Worm (Caenorhabditis elegans): Measurements from ENCODE around the gene C29F7.10.

The C29F7.10 gene

DNA sequence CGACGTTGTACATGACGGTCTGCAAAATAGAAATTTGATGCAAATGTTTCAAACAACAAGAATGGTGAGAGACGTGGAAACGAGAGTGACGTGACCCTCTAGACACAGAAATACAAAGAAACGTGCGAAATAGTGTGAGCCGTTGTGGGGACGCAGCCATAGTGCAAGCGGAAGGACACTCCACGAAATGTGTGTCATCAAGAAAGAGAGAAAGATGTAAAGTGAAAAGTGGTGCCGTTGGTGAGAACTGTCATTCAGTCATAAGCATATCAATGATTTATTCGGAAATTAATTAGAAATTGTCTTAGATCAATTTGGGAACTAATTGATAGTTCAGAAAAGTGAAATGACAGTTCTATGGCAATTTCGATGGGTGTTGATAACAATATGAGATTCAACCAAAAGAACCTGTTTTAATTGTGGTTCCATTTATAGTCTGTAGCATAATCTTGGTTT is 11.4 kb downstream of the C29F7.10 start, which contains the start of gene C29F7.3:
TSS of gene C29F7.3 (minus strand) at position 51 of the 456 bp plus-strand sequence.
- TF ChIP-seq lin-39 (tag; optimal IDR thresholded peaks at IDR 0.05) (peak; percentile 26), elt-3 (tag; optimal IDR thresholded peaks at IDR 0.05) (peak in 1 of 3 experiments; percentile 7), fkh-2 (tag; optimal IDR thresholded peaks at IDR 0.05) (no peak), fos-1 (tag; optimal IDR thresholded peaks at IDR 0.05) (no peak), pha-4 (tag; optimal IDR thresholded peaks at IDR 0.05) (no peak), nhr-43 (tag; optimal IDR thresholded peaks at IDR 0.05; ENCODE audit: poor library complexity, severe bottlenecking) (peak; percentile 47), elt-2 (tag; optimal IDR thresholded peaks at IDR 0.05) (peak; percentile 43), mdl-1 (tag; optimal IDR thresholded peaks at IDR 0.05) (no peak), ZK546.5 (tag; optimal IDR thresholded peaks at IDR 0.05) (no peak), unc-62 (GFP tag; optimal IDR thresholded peaks at IDR 0.05) (peak; percentile 1), lin-15B (tag; optimal IDR thresholded peaks at IDR 0.05) (no peak), zag-1 (tag; optimal IDR thresholded peaks at IDR 0.05) (no peak), ceh-28 (tag; optimal IDR thresholded peaks at IDR 0.05) (no peak), sea-2 (GFP tag; optimal IDR thresholded peaks at IDR 0.05) (no peak), nhr-25 (tag; optimal IDR thresholded peaks at IDR 0.05) (peak; percentile 72), unc-39 (tag; optimal IDR thresholded peaks at IDR 0.05) (no peak), nhr-23 (tag; optimal IDR thresholded peaks at IDR 0.05) (peak; percentile 9), hmg-11 (tag; optimal IDR thresholded peaks at IDR 0.05) (no peak), egl-27 (tag; optimal IDR thresholded peaks at IDR 0.05) (no peak), ceh-82 (tag; optimal IDR thresholded peaks at IDR 0.05) (no peak), egl-5 (tag; optimal IDR thresholded peaks at IDR 0.05) (no peak), R02D3.7 (tag; optimal IDR thresholded peaks at IDR 0.05) (no peak), nfya-1 (tag; optimal IDR thresholded peaks at IDR 0.05; ENCODE audit: insufficient read depth) (peak; percentile 33), elt-1 (tag; optimal IDR thresholded peaks at IDR 0.05) (no peak)

DNA sequence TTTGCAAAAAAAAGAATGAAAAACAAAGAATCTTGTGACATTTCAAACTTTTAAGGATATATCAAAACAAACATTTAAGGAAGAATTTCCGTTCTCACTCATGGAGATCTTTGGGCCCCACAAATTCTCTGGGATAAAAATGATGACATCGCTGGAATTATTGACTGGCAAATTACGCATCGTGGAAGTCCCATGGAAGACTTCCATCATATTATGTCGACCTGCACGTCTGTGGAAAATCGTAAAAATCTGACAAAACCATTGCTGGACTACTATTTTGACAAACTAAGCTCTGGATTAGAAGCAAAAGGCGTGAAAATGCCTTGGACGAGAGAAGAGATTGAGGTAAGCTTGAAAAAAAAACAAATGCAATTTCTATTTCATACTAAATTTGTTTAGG is 13.8 kb downstream of the C29F7.10 start:
- TF ChIP-seq mdl-1 (tag; optimal IDR thresholded peaks at IDR 0.05) (no peak), mml-1 (tag; optimal IDR thresholded peaks at IDR 0.05) (no peak), nfya-1 (tag; optimal IDR thresholded peaks at IDR 0.05; ENCODE audit: insufficient read depth) (no peak), skn-1 (tag; optimal IDR thresholded peaks at IDR 0.05) (no peak), lin-39 (tag; optimal IDR thresholded peaks at IDR 0.05) (no peak), ZK546.5 (tag; optimal IDR thresholded peaks at IDR 0.05) (no peak), ceh-9 (tag; optimal IDR thresholded peaks at IDR 0.05) (no peak), nhr-28 (tag; optimal IDR thresholded peaks at IDR 0.05) (no peak), zag-1 (tag; optimal IDR thresholded peaks at IDR 0.05) (no peak), hmg-11 (tag; optimal IDR thresholded peaks at IDR 0.05) (no peak), elt-2 (tag; optimal IDR thresholded peaks at IDR 0.05) (no peak), nhr-76 (tag; optimal IDR thresholded peaks at IDR 0.05) (no peak), R02D3.7 (tag; optimal IDR thresholded peaks at IDR 0.05) (no peak), fos-1 (tag; optimal IDR thresholded peaks at IDR 0.05) (no peak), lin-15B (tag; optimal IDR thresholded peaks at IDR 0.05) (no peak), elt-1 (tag; optimal IDR thresholded peaks at IDR 0.05) (no peak), nhr-11 (tag; optimal IDR thresholded peaks at IDR 0.05) (no peak), unc-62 (GFP tag; optimal IDR thresholded peaks at IDR 0.05) (no peak), fkh-10 (GFP tag; optimal IDR thresholded peaks at IDR 0.05) (no peak), nhr-12 (tag; optimal IDR thresholded peaks at IDR 0.05) (no peak)

DNA sequence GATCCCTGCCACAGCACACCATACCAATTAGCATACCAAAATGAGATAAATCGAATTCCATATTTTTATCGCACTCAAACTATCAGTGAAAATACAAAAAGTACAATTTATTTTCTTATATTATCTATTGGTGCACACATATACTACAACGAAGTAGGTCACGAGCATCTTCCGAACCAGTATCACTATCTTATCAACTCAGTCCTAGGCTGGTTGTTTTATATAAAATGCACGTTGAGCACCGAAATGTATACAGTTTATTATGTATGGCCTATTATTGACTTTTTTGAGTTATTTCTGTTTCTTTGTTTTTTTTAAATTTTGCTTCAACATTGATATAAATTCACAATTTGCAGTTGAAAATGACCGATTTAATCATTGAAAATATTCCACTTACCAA is 15.6 kb downstream of the C29F7.10 start, which contains the start of gene C29F7.2:
TSS of gene C29F7.2 (plus strand) at position 357 of the 400 bp plus-strand sequence.
- TF ChIP-seq nhr-43 (tag; optimal IDR thresholded peaks at IDR 0.05; ENCODE audit: poor library complexity, severe bottlenecking): no peak
- TF ChIP-seq sea-2 (GFP tag; optimal IDR thresholded peaks at IDR 0.05): no peak
- no peak for TF ChIP-seq lin-15B (tag; optimal IDR thresholded peaks at IDR 0.05)
- no peak for TF ChIP-seq tbx-2 (tag; optimal IDR thresholded peaks at IDR 0.05)
- no peak for TF ChIP-seq nfya-1 (tag; optimal IDR thresholded peaks at IDR 0.05; ENCODE audit: insufficient read depth)
- TF ChIP-seq pqm-1 (tag; optimal IDR thresholded peaks at IDR 0.05): peak; percentile 95
- no peak for TF ChIP-seq aly-2 (tag; optimal IDR thresholded peaks at IDR 0.05)
- TF ChIP-seq fkh-2 (tag; optimal IDR thresholded peaks at IDR 0.05): no peak
- peak; percentile 94 for TF ChIP-seq elt-2 (tag; optimal IDR thresholded peaks at IDR 0.05)
- TF ChIP-seq elt-1 (tag; optimal IDR thresholded peaks at IDR 0.05): no peak
- TF ChIP-seq pha-4 (tag; optimal IDR thresholded peaks at IDR 0.05): peak; percentile 64
- no peak for TF ChIP-seq nhr-28 (tag; optimal IDR thresholded peaks at IDR 0.05)
- TF ChIP-seq jun-1 (tag; optimal IDR thresholded peaks at IDR 0.05): peak; percentile 31
- no peak for TF ChIP-seq ceh-16 (tag; optimal IDR thresholded peaks at IDR 0.05)
- no peak for TF ChIP-seq nhr-77 (tag; optimal IDR thresholded peaks at IDR 0.05)
